Comparison of ENCODE assay signal across 5 worm cellular contexts in genomic region chrV:12113726-12114125, ce11.
TF ChIP-seq lines count a peak whose summit lies in the region.

No protein-coding gene starts in this region.

TF ChIP-seq in whole organism, L1 larva, 84 proteins besides CTCF, POLR2A, EP300 and RAD21:
- no peak for TF ChIP-seq sup-37 (GFP tag; optimal IDR thresholded peaks at IDR 0.05; lab: Kevin White, UChicago)
- peak; percentile 28 for TF ChIP-seq nhr-85 (tag; lab: Kevin White, UChicago)
- no peak for TF ChIP-seq pag-3 (tag; optimal IDR thresholded peaks at IDR 0.05; lab: Kevin White, UChicago; ENCODE audit: borderline replicate concordance, insufficient read depth)
- peak; percentile 27 for TF ChIP-seq lin-14 (GFP tag; optimal IDR thresholded peaks at IDR 0.05; lab: Kevin White, UChicago)
- TF ChIP-seq elt-2 (tag; optimal IDR thresholded peaks at IDR 0.05; lab: Kevin White, UChicago): peak; percentile 11

TF ChIP-seq in whole organism, L2 larva, 48 proteins besides CTCF, POLR2A, EP300 and RAD21:
- TF ChIP-seq peb-1 (tag; optimal IDR thresholded peaks at IDR 0.05; lab: Kevin White, UChicago) (no peak), nhr-6 (tag; optimal IDR thresholded peaks at IDR 0.05; lab: Kevin White, UChicago) (no peak), unc-39 (tag; optimal IDR thresholded peaks at IDR 0.05; lab: Kevin White, UChicago) (no peak), fos-1 (tag; optimal IDR thresholded peaks at IDR 0.05; lab: Kevin White, UChicago) (peak; percentile 64), unc-55 (GFP tag; optimal IDR thresholded peaks at IDR 0.05; lab: Kevin White, UChicago) (no peak), nhr-23 (tag; optimal IDR thresholded peaks at IDR 0.05; lab: Kevin White, UChicago) (no peak), ztf-1 (GFP tag; conservative IDR thresholded peaks at IDR 0.05; lab: Robert Waterston, UW) (no peak)
TF ChIP-seq in whole organism, L2 larva: peak in this region for 1.

TF ChIP-seq in whole organism, L3 larva, 47 proteins besides CTCF, POLR2A, EP300 and RAD21:
- TF ChIP-seq skn-1 (tag; optimal IDR thresholded peaks at IDR 0.05; lab: Kevin White, UChicago) (no peak), nhr-67 (tag; optimal IDR thresholded peaks at IDR 0.05; lab: Kevin White, UChicago) (no peak), ceh-9 (tag; optimal IDR thresholded peaks at IDR 0.05; lab: Kevin White, UChicago) (no peak), nhr-25 (tag; optimal IDR thresholded peaks at IDR 0.05; lab: Kevin White, UChicago) (no peak), elt-2 (tag; optimal IDR thresholded peaks at IDR 0.05; lab: Kevin White, UChicago) (peak; percentile 57), pqm-1 (tag; optimal IDR thresholded peaks at IDR 0.05; lab: Kevin White, UChicago) (peak; percentile 45)

TF ChIP-seq in whole organism, L4 larva, 104 proteins besides CTCF, POLR2A, EP300 and RAD21:
- peak; percentile 54 for TF ChIP-seq dmd-6 (GFP tag; IDR thresholded peaks at IDR 0.05; lab: Robert Waterston, UW)
- TF ChIP-seq tra-1 (GFP tag; IDR thresholded peaks at IDR 0.05; lab: Robert Waterston, UW): no peak
- no peak for TF ChIP-seq F37D6.2 (tag; optimal IDR thresholded peaks at IDR 0.05; lab: Kevin White, UChicago)
- no peak for TF ChIP-seq lir-3 (tag; optimal IDR thresholded peaks at IDR 0.05; lab: Kevin White, UChicago)
- no peak for TF ChIP-seq pha-4 (GFP tag; IDR thresholded peaks at IDR 0.05; lab: Robert Waterston, UW)
- no peak for TF ChIP-seq pha-4 (tag; optimal IDR thresholded peaks at IDR 0.05; lab: Kevin White, UChicago)
- TF ChIP-seq dmd-9 (GFP tag; IDR thresholded peaks at IDR 0.05; lab: Robert Waterston, UW): no peak
- no peak for TF ChIP-seq F10B5.3 (tag; optimal IDR thresholded peaks at IDR 0.05; lab: Kevin White, UChicago)
- TF ChIP-seq lin-38 (GFP tag; IDR thresholded peaks at IDR 0.05; lab: Robert Waterston, UW): no peak
- peak; percentile 91 for TF ChIP-seq nhr-28 (tag; optimal IDR thresholded peaks at IDR 0.05; lab: Kevin White, UChicago)
- TF ChIP-seq daf-19 (GFP tag; conservative IDR thresholded peaks at IDR 0.05; lab: Robert Waterston, UW): no peak
- TF ChIP-seq mdl-1 (tag; optimal IDR thresholded peaks at IDR 0.05; lab: Kevin White, UChicago): peak in 1 of 2 experiments; percentile 13
- TF ChIP-seq jun-1 (tag; optimal IDR thresholded peaks at IDR 0.05; lab: Kevin White, UChicago): no peak
- TF ChIP-seq nhr-11 (tag; optimal IDR thresholded peaks at IDR 0.05; lab: Kevin White, UChicago): no peak
- TF ChIP-seq mxl-3 (GFP tag; optimal IDR thresholded peaks at IDR 0.05; lab: Kevin White, UChicago): peak; percentile 66
- TF ChIP-seq ceh-28 (tag; optimal IDR thresholded peaks at IDR 0.05; lab: Kevin White, UChicago): no peak
- TF ChIP-seq unc-62 (GFP tag; optimal IDR thresholded peaks at IDR 0.05 in 1 of 2; lab: Kevin White, UChicago): no peak
- TF ChIP-seq unc-62 (tag; optimal IDR thresholded peaks at IDR 0.05; lab: Kevin White, UChicago): no peak
- TF ChIP-seq nhr-77 (tag; optimal IDR thresholded peaks at IDR 0.05; lab: Kevin White, UChicago): peak; percentile 3
- TF ChIP-seq aha-1 (tag; lab: Kevin White, UChicago): peak; percentile 30
- TF ChIP-seq cey-2 (tag; optimal IDR thresholded peaks at IDR 0.05; lab: Kevin White, UChicago; ENCODE audit: borderline replicate concordance, insufficient read depth): no peak
- TF ChIP-seq pqm-1 (tag; optimal IDR thresholded peaks at IDR 0.05; lab: Kevin White, UChicago): peak; percentile 85
- TF ChIP-seq Y105C5A.15 (GFP tag; IDR thresholded peaks at IDR 0.05; lab: Robert Waterston, UW): no peak
- no peak for TF ChIP-seq set-16 (GFP tag; IDR thresholded peaks at IDR 0.05; lab: Robert Waterston, UW)
- TF ChIP-seq arid-1 (GFP tag; conservative IDR thresholded peaks at IDR 0.05; lab: Robert Waterston, UW): no peak
TF ChIP-seq in whole organism, L4 larva: peak in this region for 7.

TF ChIP-seq in whole organism, young adult, 124 proteins besides CTCF, POLR2A, EP300 and RAD21:
- TF ChIP-seq ztf-26 (tag; optimal IDR thresholded peaks at IDR 0.05; lab: Kevin White, UChicago) (no peak), Y95B8A.8 (GFP tag; IDR thresholded peaks at IDR 0.05; lab: Robert Waterston, UW) (no peak), chd-7 (tag; optimal IDR thresholded peaks at IDR 0.05; lab: Kevin White, UChicago) (no peak), nhr-80 (tag; optimal IDR thresholded peaks at IDR 0.05; lab: Kevin White, UChicago) (peak; percentile 70), ceh-58 (GFP tag; IDR thresholded peaks at IDR 0.05; lab: Robert Waterston, UW) (no peak)
